Worm (Caenorhabditis elegans): Measurements from ENCODE around the gene fbxc-20.

- no peak for TF ChIP-seq W03F9.2 (tag; optimal IDR thresholded peaks at IDR 0.05)
- no peak for TF ChIP-seq dao-5 (tag; optimal IDR thresholded peaks at IDR 0.05)
Observed at ce11 chrII:2468885-2469284, 49.9 kb downstream of the fbxc-20 start.
